Worm (Caenorhabditis elegans): Measurements from ENCODE around the gene egl-27.
A peak's percentile ranks its signal among the peaks of the same experiment; 100 is the strongest.

- no peak for TF ChIP-seq zag-1 (tag; optimal IDR thresholded peaks at IDR 0.05)
- TF ChIP-seq mxl-2 (GFP tag; conservative IDR thresholded peaks at IDR 0.05), result no peak
- TF ChIP-seq nhr-77 (tag; optimal IDR thresholded peaks at IDR 0.05), result peak; percentile 74
Observed at ce11 chrII:6821832-6822231, 13.0 kb upstream of the egl-27 start.

Measured in whole organism, L4 larva.